Worm (Caenorhabditis elegans): ENCODE results near the gene F58G1.2.

ce11 chrII:12931456-12931923 is 12.7 kb upstream of the F58G1.2 start, which contains the start of gene dct-18:
- TF ChIP-seq T22C8.4 (GFP tag; IDR thresholded peaks at IDR 0.05), result no peak
- no peak for TF ChIP-seq ztf-29 (GFP tag; IDR thresholded peaks at IDR 0.05)
- TF ChIP-seq klf-2 (GFP tag; conservative IDR thresholded peaks at IDR 0.05), result no peak
- TF ChIP-seq cog-1 (tag; optimal IDR thresholded peaks at IDR 0.05), result no peak
- no peak for TF ChIP-seq flt-1 (GFP tag; IDR thresholded peaks at IDR 0.05)
- no peak for TF ChIP-seq tab-1 (GFP tag; IDR thresholded peaks at IDR 0.05)
- TF ChIP-seq ref-1 (GFP tag; conservative IDR thresholded peaks at IDR 0.05), result no peak
- TF ChIP-seq med-1 (GFP tag; optimal IDR thresholded peaks at IDR 0.05; ENCODE audit: insufficient read depth), result no peak

All from whole organism, midembryonic.